Worm (Caenorhabditis elegans): ENCODE measurements around the gene Y17G9B.11.
"Not testable (repeated sequence)": the region's sequence is repeated elsewhere in the genome, so short reads cannot be mapped to it uniquely, and the experiment has no call there.

Gene Y17G9B.11

DNA sequence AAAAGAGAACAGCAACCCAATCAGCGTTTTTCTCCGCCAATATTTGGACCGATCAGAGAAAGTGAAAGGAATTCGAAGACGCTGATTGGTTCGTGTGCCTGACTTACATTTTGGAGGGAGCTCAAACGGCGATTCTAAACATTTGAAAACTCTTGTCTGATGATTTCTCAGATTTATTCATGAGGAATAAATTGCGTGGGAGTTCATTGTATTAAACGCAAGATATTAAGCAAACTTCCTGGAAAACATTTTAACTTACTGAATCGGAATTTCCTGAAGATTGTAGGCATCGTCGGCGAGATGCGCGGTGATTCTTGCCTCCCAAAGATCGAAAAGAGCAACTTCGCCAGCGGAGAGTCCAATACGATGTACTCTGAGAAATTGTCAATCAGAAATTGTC lies 31.8 kb upstream of the Y17G9B.11 start, which contains the start of gene K08F11.1:
Gene K08F11.1 (plus strand): TSS at position 301 of the 400 bp plus-strand sequence.
- no peak for TF ChIP-seq pqm-1 (tag; optimal IDR thresholded peaks at IDR 0.05)
- TF ChIP-seq tbx-2 (tag; optimal IDR thresholded peaks at IDR 0.05), result no peak
- TF ChIP-seq ceh-34 (tag; optimal IDR thresholded peaks at IDR 0.05), result no peak
- TF ChIP-seq nfya-1 (tag; optimal IDR thresholded peaks at IDR 0.05), result peak; percentile 4

DNA sequence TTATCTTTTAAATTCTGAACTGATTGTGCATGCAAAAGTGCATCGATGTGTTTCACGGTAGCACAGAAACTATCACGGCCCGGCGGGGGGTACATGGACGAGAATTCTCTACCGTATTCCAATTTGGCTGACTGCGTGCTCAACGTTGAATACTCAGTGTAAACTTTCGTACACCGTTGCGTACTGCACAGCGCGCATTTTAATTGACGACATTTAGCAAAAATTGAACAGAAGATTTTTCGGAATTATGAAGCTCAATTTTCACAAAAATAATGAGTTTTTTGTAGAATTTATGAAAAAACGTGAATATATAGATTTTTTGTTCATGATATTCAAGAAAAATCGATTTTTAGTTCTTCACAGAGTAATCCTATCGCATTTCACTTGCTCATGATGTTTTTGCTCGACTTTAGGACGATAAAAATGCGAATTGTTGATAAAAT lies 30.9 kb upstream of the Y17G9B.11 start:
- TF ChIP-seq unc-42 (tag; optimal IDR thresholded peaks at IDR 0.05) (peak; percentile 63), nfya-1 (tag; optimal IDR thresholded peaks at IDR 0.05) (peak; percentile 47), ref-2 (tag; optimal IDR thresholded peaks at IDR 0.05) (peak; percentile 96), unc-3 (tag; optimal IDR thresholded peaks at IDR 0.05) (peak; percentile 46), ceh-31 (tag; optimal IDR thresholded peaks at IDR 0.05) (peak; percentile 75), ets-4 (tag; optimal IDR thresholded peaks at IDR 0.05) (peak; percentile 28), ceh-45 (GFP tag; IDR thresholded peaks at IDR 0.05) (peak; percentile 43; the same call in 1 of the 2 replicates), elt-2 (tag; optimal IDR thresholded peaks at IDR 0.05) (peak; percentile 23), tbx-2 (tag; optimal IDR thresholded peaks at IDR 0.05) (peak; percentile 52), sox-2 (GFP tag; IDR thresholded peaks at IDR 0.05) (peak; percentile 36; the same call in 1 of the 2 replicates), tbx-7 (tag; optimal IDR thresholded peaks at IDR 0.05) (peak; percentile 32), C08G9.2 (tag; optimal IDR thresholded peaks at IDR 0.05) (peak; percentile 2), ceh-14 (tag; optimal IDR thresholded peaks at IDR 0.05) (peak; percentile 73), hlh-8 (tag; optimal IDR thresholded peaks at IDR 0.05) (peak; percentile 40), ceh-18 (tag; optimal IDR thresholded peaks at IDR 0.05) (peak; percentile 59), unc-86 (tag; optimal IDR thresholded peaks at IDR 0.05) (peak; percentile 27), ceh-34 (tag; optimal IDR thresholded peaks at IDR 0.05) (peak; percentile 88)
- not testable (repeated sequence) for TF ChIP-seq unc-3 (GFP tag; conservative IDR thresholded peaks at IDR 0.05)

DNA sequence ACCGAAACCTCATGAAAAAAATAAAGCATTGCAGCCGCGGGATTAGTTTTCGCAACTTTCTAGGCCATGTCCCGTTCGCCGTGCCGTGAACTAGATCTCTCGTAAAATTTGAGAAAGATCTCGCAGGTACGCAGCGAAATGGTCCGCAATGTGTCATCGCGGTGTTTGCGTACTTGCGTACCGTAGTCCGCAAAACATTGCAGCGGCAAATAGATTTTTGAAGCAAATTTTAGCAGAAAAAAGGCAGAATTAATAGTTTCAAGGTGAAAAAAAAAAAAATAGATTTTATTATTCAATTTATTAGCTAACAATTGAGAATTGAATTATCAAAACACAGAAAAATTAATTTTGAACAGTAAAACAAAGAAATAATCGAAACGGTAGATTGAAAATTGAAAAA lies 28.5 kb upstream of the Y17G9B.11 start:
- TF ChIP-seq ceh-2 (tag; optimal IDR thresholded peaks at IDR 0.05) (peak; percentile 47), ceh-14 (tag; optimal IDR thresholded peaks at IDR 0.05) (peak; percentile 87), ceh-34 (tag; optimal IDR thresholded peaks at IDR 0.05) (peak; percentile 85), madf-2 (tag; optimal IDR thresholded peaks at IDR 0.05) (peak; percentile 24), sox-2 (GFP tag; IDR thresholded peaks at IDR 0.05) (peak; percentile 13; the same call in 1 of the 2 replicates), C08G9.2 (tag; optimal IDR thresholded peaks at IDR 0.05) (peak; percentile 55), ets-4 (tag; optimal IDR thresholded peaks at IDR 0.05) (peak; percentile 21), ceh-31 (tag; optimal IDR thresholded peaks at IDR 0.05) (peak; percentile 79), ceh-18 (tag; optimal IDR thresholded peaks at IDR 0.05) (peak; percentile 64), unc-3 (GFP tag; conservative IDR thresholded peaks at IDR 0.05) (0 out of 2 replicates have a peak, but pooled peaks have one; percentile 36), unc-3 (tag; optimal IDR thresholded peaks at IDR 0.05) (peak; percentile 13), unc-86 (tag; optimal IDR thresholded peaks at IDR 0.05) (peak; percentile 46), tbx-2 (tag; optimal IDR thresholded peaks at IDR 0.05) (peak; percentile 65), elt-2 (tag; optimal IDR thresholded peaks at IDR 0.05) (peak; percentile 37), ref-2 (tag; optimal IDR thresholded peaks at IDR 0.05) (peak; percentile 83), unc-42 (tag; optimal IDR thresholded peaks at IDR 0.05) (peak; percentile 58), F13H6.1 (tag; optimal IDR thresholded peaks at IDR 0.05) (peak; percentile 28), ceh-45 (GFP tag; IDR thresholded peaks at IDR 0.05) (0 out of 2 replicates have a peak, but pooled peaks have one; percentile 56), nfya-1 (tag; optimal IDR thresholded peaks at IDR 0.05) (peak; percentile 60)

- TF ChIP-seq ttx-3 (tag; optimal IDR thresholded peaks at IDR 0.05), result no peak
These were observed 19.1 kb upstream of the Y17G9B.11 start, which contains the start of gene fbxb-78 for ce11 chrIV:4737258-4737657. fbxb-78 (plus strand) TSS chrIV:4737558.

DNA sequence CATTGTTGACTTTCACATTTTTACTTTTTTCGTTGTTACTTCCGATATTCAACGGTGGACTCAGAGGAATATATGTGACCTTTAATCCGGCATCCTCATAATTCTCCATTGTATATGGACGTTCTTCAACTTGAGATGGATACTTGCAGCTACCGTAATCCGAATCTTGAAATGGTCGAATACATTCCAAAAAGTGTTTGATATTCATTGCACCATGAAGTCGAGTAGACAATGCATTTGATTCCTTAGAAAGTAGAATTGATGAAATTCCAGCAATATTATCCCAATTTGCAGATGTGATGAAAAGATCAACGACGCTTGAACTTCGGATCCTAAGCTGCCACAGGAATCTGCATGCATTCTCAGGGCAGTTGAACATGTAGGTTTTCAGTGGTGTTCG lies 13.9 kb upstream of the Y17G9B.11 start:
- TF ChIP-seq pat-9 (tag; optimal IDR thresholded peaks at IDR 0.05) (no peak), npax-4 (tag; optimal IDR thresholded peaks at IDR 0.05) (no peak), ceh-31 (tag; optimal IDR thresholded peaks at IDR 0.05) (no peak), F13H6.1 (tag; optimal IDR thresholded peaks at IDR 0.05) (no peak), sdc-2 (tag; optimal IDR thresholded peaks at IDR 0.05) (no peak), nhr-11 (tag; optimal IDR thresholded peaks at IDR 0.05) (no peak), ceh-19 (GFP tag; optimal IDR thresholded peaks at IDR 0.05) (no peak), ets-4 (tag; optimal IDR thresholded peaks at IDR 0.05) (no peak), K09A11.1 (tag; optimal IDR thresholded peaks at IDR 0.05; ENCODE audit: insufficient read depth) (no peak)

ce11 chrIV:4744167-4744566 lies 12.2 kb upstream of the Y17G9B.11 start, which contains the start of gene hoe-1:
hoe-1 (minus strand) TSS chrIV:4744267.
- no peak for TF ChIP-seq pqm-1 (tag; optimal IDR thresholded peaks at IDR 0.05)
- no peak for TF ChIP-seq che-1 (tag; optimal IDR thresholded peaks at IDR 0.05)
- no peak for TF ChIP-seq ceh-18 (tag; optimal IDR thresholded peaks at IDR 0.05)
- TF ChIP-seq elt-4 (tag; optimal IDR thresholded peaks at IDR 0.05), result no peak

All from whole organism, late embryonic.